Worm (Caenorhabditis elegans): ENCODE measurements around the gene srsx-33.

DNA sequence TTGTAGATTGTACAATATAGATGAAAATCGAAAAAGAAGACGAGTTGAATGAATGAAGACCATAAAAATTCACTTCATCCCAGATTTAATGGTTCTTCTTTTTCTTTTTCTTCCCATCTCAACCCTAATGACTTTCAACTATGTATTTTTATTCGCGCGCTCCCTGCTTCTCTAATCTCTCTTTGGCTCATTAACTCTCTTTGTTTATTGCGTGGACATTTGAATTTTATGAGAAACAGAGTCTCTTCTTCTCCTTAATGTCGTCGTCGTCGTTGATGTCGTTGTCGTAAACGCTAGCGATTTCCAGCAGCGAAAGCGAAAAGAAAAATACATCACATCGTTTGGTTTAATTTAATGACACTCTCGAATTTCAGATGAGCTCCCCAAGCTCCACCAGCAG, 37.8 kb downstream of the srsx-33 start:
- no peak for TF ChIP-seq ceh-9 (tag; optimal IDR thresholded peaks at IDR 0.05)
- TF ChIP-seq nhr-25 (tag; optimal IDR thresholded peaks at IDR 0.05), result no peak
- no peak for TF ChIP-seq R02D3.7 (tag; optimal IDR thresholded peaks at IDR 0.05)
- TF ChIP-seq pqm-1 (tag; optimal IDR thresholded peaks at IDR 0.05), result no peak
- TF ChIP-seq nhr-23 (tag; optimal IDR thresholded peaks at IDR 0.05), result no peak
- TF ChIP-seq unc-62 (GFP tag; optimal IDR thresholded peaks at IDR 0.05), result no peak
- no peak for TF ChIP-seq fkh-10 (GFP tag; optimal IDR thresholded peaks at IDR 0.05)
- no peak for TF ChIP-seq aly-2 (tag; optimal IDR thresholded peaks at IDR 0.05)
- no peak for TF ChIP-seq ZK546.5 (tag; optimal IDR thresholded peaks at IDR 0.05)
- no peak for TF ChIP-seq skn-1 (tag; optimal IDR thresholded peaks at IDR 0.05)
- TF ChIP-seq mml-1 (tag; optimal IDR thresholded peaks at IDR 0.05), result no peak
- TF ChIP-seq lin-39 (tag; optimal IDR thresholded peaks at IDR 0.05), result no peak
- no peak for TF ChIP-seq egl-27 (tag; optimal IDR thresholded peaks at IDR 0.05)
- TF ChIP-seq sea-2 (GFP tag; optimal IDR thresholded peaks at IDR 0.05), result no peak

Data from whole organism, L3 larva.